Worm (Caenorhabditis elegans) whole organism, late embryonic: Measurements from ENCODE around the gene zmp-3.

ENCODE experiments used
- C08G9.2 ChIP-seq: sonication (generic microtip); optimal IDR thresholded peaks from 2 replicates; lab custom pipeline; 2016; ENCODE audit warnings: mild to moderate bottlenecking, missing genetic modification characterization, moderate library complexity, missing compliant biosample characterization
- F13H6.1 ChIP-seq: sonication (generic microtip); optimal IDR thresholded peaks from 2 replicates; lab custom pipeline; 2016; ENCODE audit warnings: missing genetic modification characterization, missing compliant biosample characterization
- K02D7.2 ChIP-seq: sonication (generic microtip); optimal IDR thresholded peaks from 2 replicates; lab custom pipeline; 2017; ENCODE audit warnings: mild to moderate bottlenecking, missing genetic modification characterization, missing compliant biosample characterization
- K09A11.1 ChIP-seq: sonication (generic microtip); optimal IDR thresholded peaks from 2 replicates; lab custom pipeline; 2017; ENCODE audit warnings: antibody characterized with exemption, mild to moderate bottlenecking, missing genetic modification characterization, missing compliant biosample characterization; ENCODE audit not compliant: insufficient read depth
- T23F11.4 ChIP-seq: fragments of 200-800 bp; sonication (Bioruptor generic); optimal IDR thresholded peaks from 2 replicates; lab custom pipeline; 2018; ENCODE audit warnings: mild to moderate bottlenecking, missing genetic modification characterization, missing compliant biosample characterization
- Y22D7AL.16 ChIP-seq: sonication (generic microtip); optimal IDR thresholded peaks from 2 replicates; lab custom pipeline; 2016; ENCODE audit warnings: missing genetic modification characterization, missing compliant biosample characterization
- ceh-14 ChIP-seq: sonication (generic microtip); optimal IDR thresholded peaks from 2 replicates; lab custom pipeline; 2016; ENCODE audit warnings: missing genotype, missing genetic modification characterization, missing compliant biosample characterization
- ceh-18 ChIP-seq: sonication (generic microtip); optimal IDR thresholded peaks from 2 replicates; lab custom pipeline; 2016; ENCODE audit warnings: missing genetic modification characterization, missing compliant biosample characterization
- ceh-19 ChIP-seq: fragments of 200-800 bp; sonication (Bioruptor generic); optimal IDR thresholded peaks from 2 replicates; lab custom pipeline; 2018; ENCODE audit warnings: mild to moderate bottlenecking, missing genetic modification characterization, missing compliant biosample characterization
- ceh-22 ChIP-seq: sonication (generic microtip); optimal IDR thresholded peaks from 2 replicates; lab custom pipeline; 2017; ENCODE audit warnings: missing biosample characterization, missing genetic modification characterization
- ceh-24 ChIP-seq: sonication (generic microtip); optimal IDR thresholded peaks from 2 replicates; lab custom pipeline; 2016; ENCODE audit warnings: mild to moderate bottlenecking, missing genetic modification characterization, missing compliant biosample characterization
- ceh-31 ChIP-seq: sonication (generic microtip); optimal IDR thresholded peaks from 2 replicates; lab custom pipeline; 2016; ENCODE audit warnings: missing genetic modification characterization, missing compliant biosample characterization
- ceh-34 ChIP-seq: sonication (generic microtip); optimal IDR thresholded peaks from 2 replicates; lab custom pipeline; 2016; ENCODE audit warnings: mild to moderate bottlenecking, missing genetic modification characterization, missing compliant biosample characterization
- ceh-45 ChIP-seq: fragments of 200-800 bp; sonication (Bioruptor generic); IDR thresholded peaks from 2 replicates; pipeline ENCODE4 v1.3.6; 2022; ENCODE audit warnings: missing genetic modification reagents, missing genetic modification characterization, missing compliant biosample characterization
- ceh-6 ChIP-seq: fragments of 200-800 bp; sonication (Bioruptor generic); optimal IDR thresholded peaks from 2 replicates; lab custom pipeline; 2018; ENCODE audit warnings: mild to moderate bottlenecking, missing genetic modification characterization, missing compliant biosample characterization
- ceh-9 ChIP-seq: sonication (generic microtip); optimal IDR thresholded peaks from 2 replicates; lab custom pipeline; 2016; ENCODE audit warnings: mild to moderate bottlenecking, missing genetic modification characterization, inconsistent platforms, missing compliant biosample characterization
- che-1 ChIP-seq: sonication (generic microtip); optimal IDR thresholded peaks from 2 replicates; lab custom pipeline; 2016; ENCODE audit warnings: mild to moderate bottlenecking, missing genetic modification characterization, missing compliant biosample characterization
- elt-2 ChIP-seq: sonication (generic microtip); optimal IDR thresholded peaks from 2 replicates; lab custom pipeline; 2016; ENCODE audit warnings: missing genetic modification reagents, missing genetic modification characterization, missing compliant biosample characterization
- ets-4 ChIP-seq: sonication (generic microtip); optimal IDR thresholded peaks from 2 replicates; lab custom pipeline; 2016; ENCODE audit warnings: missing genetic modification characterization, missing compliant biosample characterization
- eyg-1 ChIP-seq: sonication (generic microtip); optimal IDR thresholded peaks from 2 replicates; lab custom pipeline; 2016; ENCODE audit warnings: missing genotype, missing genetic modification characterization, missing compliant biosample characterization
- gmeb-2 ChIP-seq: sonication (generic microtip); optimal IDR thresholded peaks from 2 replicates; lab custom pipeline; 2016; ENCODE audit warnings: missing genetic modification characterization, inconsistent platforms, missing compliant biosample characterization
- hlh-13 ChIP-seq: fragments of 200-800 bp; sonication (Bioruptor generic); optimal IDR thresholded peaks from 2 replicates; lab custom pipeline; 2018; ENCODE audit warnings: mild to moderate bottlenecking, missing genetic modification characterization, missing compliant biosample characterization
- hlh-30 ChIP-seq: sonication (generic microtip); optimal IDR thresholded peaks from 2 replicates; lab custom pipeline; 2017; ENCODE audit warnings: antibody characterized with exemption, missing genetic modification characterization, missing compliant biosample characterization; ENCODE audit not compliant: insufficient read depth
- hlh-6 ChIP-seq: sonication (generic microtip); optimal IDR thresholded peaks from 2 replicates; lab custom pipeline; 2016; ENCODE audit warnings: missing genotype, missing genetic modification characterization, missing compliant biosample characterization
- lim-6 ChIP-seq: sonication (generic microtip); optimal IDR thresholded peaks from 2 replicates; lab custom pipeline; 2016; ENCODE audit warnings: missing genetic modification characterization, missing compliant biosample characterization
- lin-11 ChIP-seq: fragments of 200-800 bp; sonication (Bioruptor generic); optimal IDR thresholded peaks from 2 replicates; lab custom pipeline; 2018; ENCODE audit warnings: mild to moderate bottlenecking, missing genetic modification characterization, missing compliant biosample characterization
- madf-2 ChIP-seq: sonication (generic microtip); optimal IDR thresholded peaks from 2 replicates; lab custom pipeline; 2017; ENCODE audit warnings: missing genetic modification characterization, missing compliant biosample characterization
- mec-3 ChIP-seq: sonication (generic microtip); optimal IDR thresholded peaks from 2 replicates; lab custom pipeline; 2016; ENCODE audit warnings: borderline replicate concordance, missing genetic modification characterization, missing compliant biosample characterization
- nfya-1 ChIP-seq: sonication (generic microtip); optimal IDR thresholded peaks from 2 replicates; lab custom pipeline; 2017; ENCODE audit warnings: missing genetic modification characterization, mild to moderate bottlenecking, missing compliant biosample characterization, antibody characterized with exemption, moderate library complexity
- nhr-232 ChIP-seq: sonication (generic microtip); optimal IDR thresholded peaks from 2 replicates; lab custom pipeline; 2016; ENCODE audit warnings: missing genetic modification characterization, missing compliant biosample characterization
- npax-4 ChIP-seq: sonication (generic microtip); optimal IDR thresholded peaks from 2 replicates; lab custom pipeline; 2016; ENCODE audit warnings: missing genetic modification characterization, missing compliant biosample characterization
- odd-2 ChIP-seq: sonication (generic microtip); optimal IDR thresholded peaks from 2 replicates; lab custom pipeline; 2017; ENCODE audit warnings: antibody characterized with exemption, mild to moderate bottlenecking, missing genetic modification characterization, missing compliant biosample characterization
- pat-9 ChIP-seq: fragments of 200-800 bp; sonication (Bioruptor generic); optimal IDR thresholded peaks from 2 replicates; lab custom pipeline; 2018; ENCODE audit warnings: mild to moderate bottlenecking, missing genetic modification characterization, moderate library complexity, missing compliant biosample characterization
- pha-2 ChIP-seq: sonication (generic microtip); optimal IDR thresholded peaks from 2 replicates; lab custom pipeline; 2017; ENCODE audit warnings: mild to moderate bottlenecking, missing genetic modification characterization, missing compliant biosample characterization
- pha-4 ChIP-seq: fragments of 150-350 bp; optimal IDR thresholded peaks from 2 replicates; lab custom pipeline; 2018; ENCODE audit warnings: missing biosample characterization, missing genetic modification reagents, missing genetic modification characterization
- pros-1 ChIP-seq: fragments of 150-350 bp; optimal IDR thresholded peaks from 2 replicates; lab custom pipeline; 2014; ENCODE audit warnings: missing biosample characterization, missing genetic modification reagents, missing genetic modification characterization
- rnt-1 ChIP-seq: sonication (generic microtip); optimal IDR thresholded peaks from 2 replicates; lab custom pipeline; 2016; ENCODE audit warnings: missing genetic modification characterization, missing compliant biosample characterization
- sdc-2 ChIP-seq: sonication (generic microtip); optimal IDR thresholded peaks from 2 replicates; lab custom pipeline; 2016; ENCODE audit warnings: missing genotype, missing genetic modification characterization, missing compliant biosample characterization
- sox-2 ChIP-seq: fragments of 200-800 bp; sonication (Bioruptor generic); IDR thresholded peaks from 2 replicates; pipeline ENCODE4 v1.3.6; 2022; ENCODE audit warnings: missing genetic modification reagents, missing genetic modification characterization, missing compliant biosample characterization
- sox-4 ChIP-seq: sonication (generic microtip); optimal IDR thresholded peaks from 2 replicates; lab custom pipeline; 2017; ENCODE audit warnings: mild to moderate bottlenecking, missing genetic modification characterization, inconsistent platforms, missing compliant biosample characterization
- tbx-7 ChIP-seq: sonication (generic microtip); optimal IDR thresholded peaks from 2 replicates; lab custom pipeline; 2016; ENCODE audit warnings: missing genotype, missing genetic modification characterization, missing compliant biosample characterization
- unc-3 ChIP-seq, 2 experiments: fragments of 200-800 bp in 1 of 2; sonication (Bioruptor generic) in 1 of 2; sonication (generic microtip) in 1 of 2; conservative IDR thresholded peaks in 1 of 2; optimal IDR thresholded peaks in 1 of 2; 2 replicates each; pipeline versions ENCODE4 v1.3.6 to Lab custom; 2016 to 2022; ENCODE audit warnings: missing compliant biosample characterization in 2 of 2, missing genetic modification characterization in 2 of 2, missing genetic modification reagents in 1 of 2
- unc-55 ChIP-seq: sonication (generic microtip); optimal IDR thresholded peaks from 2 replicates; lab custom pipeline; 2017; ENCODE audit warnings: missing biosample characterization, missing genetic modification reagents, missing genetic modification characterization

zmp-3 gene

ce11 chrV:2869503-2869902 is 39.9 kb downstream of the zmp-3 start, which contains the start of gene srh-241:
Gene srh-241 (minus strand): TSS chrV:2869603.
- TF ChIP-seq ceh-6 (GFP tag; lab: Kevin White, UChicago), result no peak
- no peak for TF ChIP-seq npax-4 (tag; lab: Kevin White, UChicago)
- TF ChIP-seq ceh-45, result no peak
- TF ChIP-seq ceh-19 (GFP tag; lab: Kevin White, UChicago), result no peak
- no peak for TF ChIP-seq ceh-14 (tag; lab: Kevin White, UChicago)
- no peak for TF ChIP-seq ceh-24
- TF ChIP-seq odd-2 (tag; lab: Kevin White, UChicago), result no peak
- no peak for TF ChIP-seq Y22D7AL.16 (tag; lab: Kevin White, UChicago)
- no peak for TF ChIP-seq sox-4 (tag; lab: Kevin White, UChicago)
- no peak for TF ChIP-seq sdc-2
- no peak for TF ChIP-seq T23F11.4
- TF ChIP-seq lim-6 (tag; lab: Kevin White, UChicago), result no peak
- TF ChIP-seq gmeb-2 (tag; lab: Kevin White, UChicago), result no peak
- TF ChIP-seq sox-2 (GFP tag; lab: Robert Waterston, UW), result no peak
- TF ChIP-seq ceh-34 (tag; lab: Kevin White, UChicago), result no peak
- no peak for TF ChIP-seq elt-2 (tag; lab: Kevin White, UChicago)
- no peak for TF ChIP-seq unc-3 (GFP tag; conservative IDR thresholded peaks at IDR 0.05; lab: Robert Waterston, UW)
- TF ChIP-seq unc-3 (tag; optimal IDR thresholded peaks at IDR 0.05; lab: Kevin White, UChicago), result no peak
- TF ChIP-seq nfya-1 (tag; lab: Kevin White, UChicago), result no peak
- no peak for TF ChIP-seq madf-2

DNA sequence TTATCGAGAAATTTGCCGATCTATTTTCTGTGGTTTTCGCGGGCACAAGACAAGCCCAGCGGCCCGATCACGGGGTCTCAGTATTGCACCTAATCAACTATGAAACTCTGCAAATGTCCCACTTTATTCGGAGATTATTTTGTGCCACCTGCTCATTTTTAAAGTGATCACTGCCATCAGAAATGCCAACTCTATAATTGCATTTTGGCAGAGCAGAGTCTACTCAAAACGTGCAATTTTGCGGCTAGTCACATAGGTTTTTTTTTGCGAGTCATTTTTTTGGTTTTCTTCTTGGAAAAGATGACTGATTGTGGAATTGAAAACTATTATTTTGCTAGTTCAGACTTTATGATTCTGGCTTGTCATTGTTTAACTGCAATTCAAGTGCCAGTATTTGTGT is 44.5 kb downstream of the zmp-3 start, which contains the start of gene srh-240:
Gene srh-240 (plus strand): TSS at position 301 of the 400 bp plus-strand sequence.
- TF ChIP-seq nfya-1 (tag; lab: Kevin White, UChicago) (no peak), lin-11 (tag; lab: Kevin White, UChicago) (no peak), pha-4 (tag; lab: Kevin White, UChicago) (no peak), nhr-232 (tag; lab: Kevin White, UChicago) (no peak), hlh-30 (tag; lab: Kevin White, UChicago) (no peak), hlh-13 (no peak), lim-6 (tag; lab: Kevin White, UChicago) (no peak), rnt-1 (tag; lab: Kevin White, UChicago) (no peak), pha-2 (tag; lab: Kevin White, UChicago) (no peak), eyg-1 (no peak), pros-1 (tag; lab: Kevin White, UChicago) (no peak), ceh-31 (no peak), K09A11.1 (no peak), tbx-7 (tag; lab: Kevin White, UChicago) (no peak), C08G9.2 (tag; lab: Kevin White, UChicago) (no peak), ceh-22 (no peak), madf-2 (no peak), unc-55 (GFP tag; lab: Kevin White, UChicago) (no peak)
- TF ChIP-seq, all 69 proteins: peak for 0

- TF ChIP-seq hlh-30 (tag; lab: Kevin White, UChicago) (no peak), pros-1 (tag; lab: Kevin White, UChicago) (no peak), pat-9 (tag; lab: Kevin White, UChicago) (no peak), lin-11 (tag; lab: Kevin White, UChicago) (no peak), unc-55 (GFP tag; lab: Kevin White, UChicago) (no peak), ceh-22 (no peak), pha-2 (tag; lab: Kevin White, UChicago) (no peak), K02D7.2 (no peak), hlh-6 (tag; lab: Kevin White, UChicago) (no peak), rnt-1 (tag; lab: Kevin White, UChicago) (no peak), ets-4 (no peak), ceh-18 (tag; lab: Kevin White, UChicago) (no peak), lim-6 (tag; lab: Kevin White, UChicago) (no peak), F13H6.1 (tag; lab: Kevin White, UChicago) (no peak), che-1 (tag; lab: Kevin White, UChicago) (no peak), mec-3 (tag; lab: Kevin White, UChicago) (no peak), ceh-9 (tag; lab: Kevin White, UChicago) (no peak)
Measured at ce11 chrV:2863033-2863432, 46.4 kb downstream of the zmp-3 start, which contains the start of gene srh-272. Gene srh-272 (plus strand): TSS chrV:2863333.
